Worm (Caenorhabditis elegans): ENCODE measurements around the gene C18B12.4.

The C18B12.4 gene

ce11 chrX:15039029-15039695 lies 1.2 kb downstream of the C18B12.4 start:
- TF ChIP-seq ama-1 (optimal IDR thresholded peaks at IDR 0.05) (no peak), F13C5.2 (tag; optimal IDR thresholded peaks at IDR 0.05) (no peak), scrt-1 (GFP tag; IDR thresholded peaks at IDR 0.05) (no peak), ceh-13 (GFP tag; optimal IDR thresholded peaks at IDR 0.05) (no peak), hmbx-1 (tag; optimal IDR thresholded peaks at IDR 0.05) (no peak), tbx-11 (GFP tag; IDR thresholded peaks at IDR 0.05) (no peak), pes-1 (GFP tag; IDR thresholded peaks at IDR 0.05) (no peak), sea-1 (GFP tag; conservative IDR thresholded peaks at IDR 0.05) (no peak), aly-1 (tag; optimal IDR thresholded peaks at IDR 0.05) (no peak), hmg-4 (GFP tag; optimal IDR thresholded peaks at IDR 0.05) (no peak), tra-4 (tag; optimal IDR thresholded peaks at IDR 0.05) (no peak), ceh-36 (tag; optimal IDR thresholded peaks at IDR 0.05) (no peak), tbx-37 (GFP tag; conservative IDR thresholded peaks at IDR 0.05) (no peak), flt-1 (GFP tag; IDR thresholded peaks at IDR 0.05) (no peak), ets-7 (tag; optimal IDR thresholded peaks at IDR 0.05) (no peak)

- TF ChIP-seq B0310.2 (tag; optimal IDR thresholded peaks at IDR 0.05) (no peak), hnd-1 (tag; optimal IDR thresholded peaks at IDR 0.05) (no peak), flt-1 (GFP tag; IDR thresholded peaks at IDR 0.05) (no peak), ama-1 (optimal IDR thresholded peaks at IDR 0.05) (no peak), F13C5.2 (tag; optimal IDR thresholded peaks at IDR 0.05) (no peak), ceh-13 (GFP tag; optimal IDR thresholded peaks at IDR 0.05) (no peak), ceh-36 (tag; optimal IDR thresholded peaks at IDR 0.05) (no peak), tra-4 (tag; optimal IDR thresholded peaks at IDR 0.05) (no peak), pes-1 (GFP tag; IDR thresholded peaks at IDR 0.05) (no peak), scrt-1 (GFP tag; IDR thresholded peaks at IDR 0.05) (no peak), hmg-4 (GFP tag; optimal IDR thresholded peaks at IDR 0.05) (no peak), tbx-37 (GFP tag; conservative IDR thresholded peaks at IDR 0.05) (no peak), tbx-11 (GFP tag; IDR thresholded peaks at IDR 0.05) (no peak)
Measured at ce11 chrX:15036287-15036686, 4.1 kb downstream of the C18B12.4 start.

- TF ChIP-seq sea-1 (GFP tag; conservative IDR thresholded peaks at IDR 0.05), result no peak
- TF ChIP-seq hmbx-1 (tag; optimal IDR thresholded peaks at IDR 0.05), result no peak
- no peak for TF ChIP-seq hnd-1 (tag; optimal IDR thresholded peaks at IDR 0.05)
- no peak for TF ChIP-seq ama-1 (optimal IDR thresholded peaks at IDR 0.05)
- TF ChIP-seq ceh-13 (GFP tag; optimal IDR thresholded peaks at IDR 0.05), result no peak
- TF ChIP-seq tbx-11 (GFP tag; IDR thresholded peaks at IDR 0.05), result no peak
- TF ChIP-seq ceh-36 (tag; optimal IDR thresholded peaks at IDR 0.05), result no peak
- TF ChIP-seq ets-7 (tag; optimal IDR thresholded peaks at IDR 0.05), result no peak
- TF ChIP-seq tra-4 (tag; optimal IDR thresholded peaks at IDR 0.05), result no peak
- no peak for TF ChIP-seq scrt-1 (GFP tag; IDR thresholded peaks at IDR 0.05)
- TF ChIP-seq flt-1 (GFP tag; IDR thresholded peaks at IDR 0.05), result no peak
- TF ChIP-seq tbx-37 (GFP tag; conservative IDR thresholded peaks at IDR 0.05), result no peak
- no peak for TF ChIP-seq B0310.2 (tag; optimal IDR thresholded peaks at IDR 0.05)
- no peak for TF ChIP-seq hmg-4 (GFP tag; optimal IDR thresholded peaks at IDR 0.05)
- TF ChIP-seq aly-1 (tag; optimal IDR thresholded peaks at IDR 0.05), result no peak
Measured at ce11 chrX:15035748-15036147, 4.7 kb downstream of the C18B12.4 start.

ce11 chrX:15034787-15035186 lies 5.6 kb downstream of the C18B12.4 start, which contains the start of gene dsc-1:
TSS of gene dsc-1 (minus strand) at chrX:15034832.
- TF ChIP-seq tbx-37 (GFP tag; conservative IDR thresholded peaks at IDR 0.05) (no peak), ceh-36 (tag; optimal IDR thresholded peaks at IDR 0.05) (peak; percentile 75)

- TF ChIP-seq hmbx-1 (tag; optimal IDR thresholded peaks at IDR 0.05) (no peak), tbx-37 (GFP tag; conservative IDR thresholded peaks at IDR 0.05) (no peak), tra-4 (tag; optimal IDR thresholded peaks at IDR 0.05) (no peak), tbx-11 (GFP tag; IDR thresholded peaks at IDR 0.05) (no peak), ets-7 (tag; optimal IDR thresholded peaks at IDR 0.05) (no peak), aly-1 (tag; optimal IDR thresholded peaks at IDR 0.05) (no peak), ama-1 (optimal IDR thresholded peaks at IDR 0.05) (no peak), sea-1 (GFP tag; conservative IDR thresholded peaks at IDR 0.05) (no peak), flt-1 (GFP tag; IDR thresholded peaks at IDR 0.05) (no peak), hmg-4 (GFP tag; optimal IDR thresholded peaks at IDR 0.05) (no peak)
Measured at ce11 chrX:15027997-15028396, 12.4 kb downstream of the C18B12.4 start.

- TF ChIP-seq scrt-1 (GFP tag; IDR thresholded peaks at IDR 0.05), result no peak
- no peak for TF ChIP-seq B0310.2 (tag; optimal IDR thresholded peaks at IDR 0.05)
- no peak for TF ChIP-seq tbx-11 (GFP tag; IDR thresholded peaks at IDR 0.05)
- no peak for TF ChIP-seq ama-1 (optimal IDR thresholded peaks at IDR 0.05)
- TF ChIP-seq ceh-13 (GFP tag; optimal IDR thresholded peaks at IDR 0.05), result no peak
- no peak for TF ChIP-seq hnd-1 (tag; optimal IDR thresholded peaks at IDR 0.05)
Measured at ce11 chrX:15027566-15027965, 12.8 kb downstream of the C18B12.4 start.

ce11 chrX:15026008-15026407 lies 14.4 kb downstream of the C18B12.4 start, which contains the start of gene seb-3:
TSS of gene seb-3 (plus strand) at chrX:15026308.
- TF ChIP-seq tbx-11 (GFP tag; IDR thresholded peaks at IDR 0.05), result no peak
- no peak for TF ChIP-seq ama-1 (optimal IDR thresholded peaks at IDR 0.05)
- TF ChIP-seq sea-1 (GFP tag; conservative IDR thresholded peaks at IDR 0.05), result no peak
- no peak for TF ChIP-seq hnd-1 (tag; optimal IDR thresholded peaks at IDR 0.05)
- no peak for TF ChIP-seq ets-7 (tag; optimal IDR thresholded peaks at IDR 0.05)
- TF ChIP-seq tra-4 (tag; optimal IDR thresholded peaks at IDR 0.05), result no peak

ce11 chrX:15016102-15016501 lies 24.3 kb downstream of the C18B12.4 start:
- no peak for TF ChIP-seq flt-1 (GFP tag; IDR thresholded peaks at IDR 0.05)

All from whole organism, early embryonic.